Worm (Caenorhabditis elegans) whole organism, late embryonic: Measurements from ENCODE around the gene rbg-1.

Source experiments
- ceh-18 ChIP-seq: sonication (generic microtip); optimal IDR thresholded peaks from 2 replicates; lab custom pipeline; 2016; ENCODE audit warnings: missing genetic modification characterization, missing compliant biosample characterization
- fkh-10 ChIP-seq: fragments of 150-350 bp; optimal IDR thresholded peaks from 2 replicates; lab custom pipeline; 2014; ENCODE audit warnings: missing biosample characterization, missing genetic modification reagents, missing genetic modification characterization
- lin-11 ChIP-seq: fragments of 200-800 bp; sonication (Bioruptor generic); optimal IDR thresholded peaks from 2 replicates; lab custom pipeline; 2018; ENCODE audit warnings: mild to moderate bottlenecking, missing genetic modification characterization, missing compliant biosample characterization
- sox-4 ChIP-seq: sonication (generic microtip); optimal IDR thresholded peaks from 2 replicates; lab custom pipeline; 2017; ENCODE audit warnings: mild to moderate bottlenecking, missing genetic modification characterization, inconsistent platforms, missing compliant biosample characterization

DNA sequence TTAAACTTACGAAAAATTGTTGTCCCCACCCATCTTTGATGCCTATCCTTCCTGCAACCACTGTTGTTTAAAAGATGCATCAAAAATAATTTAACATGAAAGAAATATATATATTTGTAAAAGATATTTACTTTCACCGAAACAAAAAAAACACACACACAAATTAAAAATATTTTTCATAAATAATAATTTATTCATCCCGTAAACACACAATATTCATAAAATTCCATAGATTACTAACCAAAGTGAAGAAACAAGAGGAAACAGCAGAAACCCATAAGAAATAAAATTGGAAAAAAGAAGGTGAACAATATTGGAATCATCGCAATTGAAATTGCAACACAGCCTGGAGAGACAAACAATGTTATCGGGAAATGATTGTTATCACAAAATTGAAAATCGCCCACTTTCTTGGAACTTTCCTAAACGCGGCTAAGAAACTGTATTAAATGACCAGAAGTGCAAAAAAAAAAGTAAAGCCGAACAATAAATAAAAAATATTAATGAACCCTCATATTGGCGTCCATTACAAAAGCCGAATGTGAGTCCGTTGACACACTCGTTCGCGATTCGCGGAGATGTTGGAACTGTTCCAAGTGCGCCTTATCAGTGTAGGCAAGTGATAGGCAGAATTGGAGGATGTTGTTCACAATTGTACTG, 20.7 kb downstream of the rbg-1 start, which contains the start of gene slc-25A18.1:
- TF ChIP-seq fkh-10 (GFP tag; lab: Kevin White, UChicago) (no peak), ceh-18 (tag; lab: Kevin White, UChicago) (no peak), lin-11 (tag; lab: Kevin White, UChicago) (no peak), sox-4 (tag; lab: Kevin White, UChicago) (no peak)
